Fruit fly (Drosophila melanogaster): ENCODE data around the gene beat-VII.

DNA sequence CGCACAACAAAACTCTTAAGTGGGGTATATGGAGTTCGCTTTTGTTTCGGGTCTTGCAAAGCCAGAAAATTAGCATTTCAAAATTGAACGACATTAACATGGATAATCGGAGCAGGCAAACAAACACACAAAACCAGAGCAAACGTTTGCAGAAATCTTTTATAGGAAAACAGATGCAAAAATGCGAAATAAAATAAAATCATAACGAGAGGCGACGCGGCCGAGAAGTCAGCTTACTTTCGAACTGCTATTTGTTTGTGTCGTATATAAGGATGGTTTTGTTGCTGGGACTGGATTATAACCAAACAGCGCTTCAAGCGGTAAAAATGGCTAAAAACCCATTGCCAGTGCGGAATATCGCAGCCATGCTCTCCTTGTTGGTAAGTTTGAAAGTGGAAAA, 45.4 kb downstream of the beat-VII start, which contains the start of gene TwdlS:
- TF ChIP-seq Sin3A (optimal IDR thresholded peaks at IDR 0.05) (no peak), Myc (optimal IDR thresholded peaks at IDR 0.05) (no peak), insv (optimal IDR thresholded peaks at IDR 0.05) (no peak)
